Fruit fly (Drosophila melanogaster): ENCODE data around the gene Scp2.

DNA sequence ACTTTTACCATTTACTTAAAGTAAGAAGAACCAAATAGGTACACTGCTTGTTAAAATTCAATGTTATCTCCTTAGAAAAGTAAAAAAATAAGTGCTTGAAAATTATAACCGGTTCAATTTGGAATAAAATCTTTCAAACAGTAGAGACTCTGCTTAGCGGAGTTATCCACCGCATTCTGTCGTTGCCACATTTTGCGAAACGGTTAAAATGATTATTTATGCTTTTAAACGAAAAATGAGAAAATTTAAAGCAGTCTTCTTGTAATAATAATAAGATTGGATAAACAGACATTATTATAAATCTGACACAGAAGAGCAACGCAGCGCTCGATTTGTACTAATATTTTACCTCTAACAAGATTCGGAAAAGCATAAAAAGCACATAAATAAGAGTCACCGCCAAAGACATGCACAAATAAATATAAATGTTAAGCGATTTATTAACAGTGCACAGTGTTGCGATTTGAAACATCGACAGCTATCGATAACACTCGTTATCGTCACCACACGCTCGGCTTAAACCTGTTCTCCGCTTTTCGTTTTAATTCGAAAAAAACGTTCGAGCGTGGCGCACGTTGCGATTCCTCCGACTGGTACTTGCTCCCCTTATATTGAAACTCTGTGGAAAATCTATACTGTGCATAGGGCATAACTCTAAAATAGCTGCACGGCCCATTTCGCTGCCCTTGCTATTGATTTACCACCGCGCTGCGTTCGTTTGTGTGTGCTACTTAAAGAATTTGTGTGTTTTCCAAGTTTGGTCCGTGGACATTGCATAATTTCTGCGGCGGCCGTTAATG, 41.5 kb upstream of the Scp2 start, which contains the start of gene Fas1:
- TF ChIP-seq CG8478 (optimal IDR thresholded peaks at IDR 0.05) (no peak), CTCF (optimal IDR thresholded peaks at IDR 0.05) (peak; percentile 45 to 66)
